Worm (Caenorhabditis elegans) whole organism, early embryonic: Measurements from ENCODE around the gene srw-113.

Source experiments
- ama-1 ChIP-seq: fragments of 150-350 bp; optimal IDR thresholded peaks from 2 replicates; lab custom pipeline; 2014
- ets-7 ChIP-seq: sonication (generic microtip); optimal IDR thresholded peaks from 2 replicates; lab custom pipeline; 2016; ENCODE audit warnings: missing genotype, missing genetic modification characterization, missing compliant biosample characterization

- TF ChIP-seq ets-7 (tag; lab: Kevin White, UChicago) (no peak), ama-1 (no peak)
Measured at ce11 chrV:15285984-15286383, 47.0 kb upstream of the srw-113 start.
